Worm (Caenorhabditis elegans) whole organism, L4 larva: ENCODE results near the gene unc-16.

ENCODE experiments used
- R02D3.7 ChIP-seq: fragments of 150-350 bp; sonication (generic microtip); optimal IDR thresholded peaks from 3 replicates; lab custom pipeline; 2014; ENCODE audit warnings: missing biosample characterization, missing genetic modification characterization
- T20F7.1 ChIP-seq: fragments of 200-800 bp; sonication (Bioruptor generic); optimal IDR thresholded peaks from 2 replicates; lab custom pipeline; 2018; ENCODE audit warnings: mild to moderate bottlenecking, missing genetic modification characterization, missing compliant biosample characterization
- aly-2 ChIP-seq: sonication (generic microtip); optimal IDR thresholded peaks from 2 replicates; lab custom pipeline; 2018; ENCODE audit warnings: missing biosample characterization, missing genetic modification characterization
- attf-4 ChIP-seq: sonication (generic microtip); optimal IDR thresholded peaks from 3 replicates; lab custom pipeline; 2017; ENCODE audit warnings: missing biosample characterization, missing genetic modification characterization
- ceh-32 ChIP-seq: sonication (generic microtip); optimal IDR thresholded peaks from 2 replicates; lab custom pipeline; 2016; ENCODE audit warnings: mild to moderate bottlenecking, missing genetic modification characterization, missing compliant biosample characterization; ENCODE audit not compliant: poor library complexity
- ceh-62 ChIP-seq: sonication (generic microtip); optimal IDR thresholded peaks from 2 replicates; lab custom pipeline; 2017; ENCODE audit warnings: missing biosample characterization, missing genetic modification characterization
- ceh-82 ChIP-seq: sonication (generic microtip); optimal IDR thresholded peaks from 2 replicates; lab custom pipeline; 2017; ENCODE audit warnings: missing biosample characterization, missing genetic modification characterization
- ces-1 ChIP-seq: fragments of 150-350 bp; sonication (generic microtip); optimal IDR thresholded peaks from 4 replicates; lab custom pipeline; 2014; ENCODE audit warnings: missing biosample characterization, missing genetic modification reagents, missing genetic modification characterization
- daf-16 ChIP-seq, 3 experiments: sonication (generic microtip); optimal IDR thresholded peaks; 2 replicates each; lab custom pipeline; 2016 to 2017; ENCODE audit warnings: missing genetic modification characterization in 3 of 3, missing genetic modification reagents in 3 of 3, mild to moderate bottlenecking in 2 of 3, missing compliant biosample characterization in 2 of 3, missing biosample characterization in 1 of 3, moderate library complexity in 1 of 3
- dve-1 ChIP-seq: sonication (generic microtip); optimal IDR thresholded peaks from 2 replicates; lab custom pipeline; 2017; ENCODE audit warnings: antibody characterized with exemption, mild to moderate bottlenecking, missing genetic modification characterization, missing compliant biosample characterization; ENCODE audit not compliant: insufficient read depth
- egl-27 ChIP-seq: sonication (generic microtip); optimal IDR thresholded peaks from 3 replicates; lab custom pipeline; 2017; ENCODE audit warnings: missing biosample characterization, missing genetic modification reagents, missing genetic modification characterization
- egl-43 ChIP-seq: fragments of 200-800 bp; sonication (Bioruptor generic); IDR thresholded peaks from 2 replicates; pipeline ENCODE4 v1.3.6; 2022; ENCODE audit warnings: missing genetic modification reagents, missing genetic modification characterization, missing compliant biosample characterization
- fkh-10 ChIP-seq: fragments of 150-350 bp; optimal IDR thresholded peaks from 2 replicates; lab custom pipeline; 2014; ENCODE audit warnings: missing biosample characterization, missing genetic modification reagents, missing genetic modification characterization
- lim-7 ChIP-seq: fragments of 200-800 bp; sonication (Bioruptor generic); IDR thresholded peaks from 2 replicates; pipeline ENCODE4 v1.3.6; 2022; ENCODE audit warnings: missing genetic modification characterization, missing compliant biosample characterization
- lin-1 ChIP-seq: fragments of 200-800 bp; sonication (Bioruptor generic); IDR thresholded peaks from 2 replicates; pipeline ENCODE4 v1.3.6; 2022; ENCODE audit warnings: missing genetic modification reagents, missing genetic modification characterization, missing compliant biosample characterization
- lin-15B ChIP-seq: fragments of 150-350 bp; sonication (generic microtip); optimal IDR thresholded peaks from 3 replicates; lab custom pipeline; 2014; ENCODE audit warnings: missing biosample characterization, missing genetic modification characterization
- lin-29 ChIP-seq: fragments of 200-800 bp; sonication (Bioruptor generic); IDR thresholded peaks from 2 replicates; pipeline ENCODE4 v1.3.6; 2022; ENCODE audit warnings: missing genetic modification reagents, missing genetic modification characterization, missing compliant biosample characterization
- lin-39 ChIP-seq: fragments of 150-350 bp; optimal IDR thresholded peaks from 2 replicates; lab custom pipeline; 2014; ENCODE audit warnings: missing biosample characterization, missing genetic modification reagents, missing genetic modification characterization
- madf-5 ChIP-seq, 2 experiments: fragments of 200-800 bp; sonication (Bioruptor generic); IDR thresholded peaks; 2 replicates each; pipeline ENCODE4 v1.3.6; 2022; ENCODE audit warnings: missing compliant biosample characterization in 2 of 2, missing genetic modification characterization in 2 of 2
- madf-9 ChIP-seq: fragments of 200-800 bp; sonication (Bioruptor generic); conservative IDR thresholded peaks from 2 replicates; pipeline ENCODE4 v1.3.6; 2022; ENCODE audit warnings: missing genetic modification reagents, missing genetic modification characterization, missing compliant biosample characterization
- mdt-29 ChIP-seq: fragments of 200-800 bp; sonication (Bioruptor generic); IDR thresholded peaks from 2 replicates; pipeline ENCODE4 v1.3.6; 2022; ENCODE audit warnings: missing genetic modification reagents, missing genetic modification characterization, missing compliant biosample characterization
- mxl-2 ChIP-seq: fragments of 200-800 bp; sonication (Bioruptor generic); conservative IDR thresholded peaks from 2 replicates; pipeline ENCODE4 v1.3.6; 2022; ENCODE audit warnings: missing genetic modification reagents, missing genetic modification characterization, missing compliant biosample characterization
- nhr-10 ChIP-seq: fragments of 150-350 bp; optimal IDR thresholded peaks from 2 replicates; lab custom pipeline; 2014; ENCODE audit warnings: missing biosample characterization, missing genetic modification characterization
- nhr-102 ChIP-seq: sonication (generic microtip); optimal IDR thresholded peaks from 2 replicates; lab custom pipeline; 2016; ENCODE audit warnings: mild to moderate bottlenecking, missing genetic modification characterization, moderate library complexity, missing compliant biosample characterization
- nhr-25 ChIP-seq: sonication (generic microtip); optimal IDR thresholded peaks from 2 replicates; lab custom pipeline; 2017; ENCODE audit warnings: missing genetic modification characterization, mild to moderate bottlenecking, missing compliant biosample characterization, antibody characterized with exemption, moderate library complexity, borderline replicate concordance; ENCODE audit not compliant: insufficient read depth
- nhr-28 ChIP-seq: fragments of 150-350 bp; optimal IDR thresholded peaks from 2 replicates; lab custom pipeline; 2014; ENCODE audit warnings: missing biosample characterization, missing genetic modification characterization
- nhr-6 ChIP-seq: fragments of 150-350 bp; optimal IDR thresholded peaks from 2 replicates; lab custom pipeline; 2014; ENCODE audit warnings: missing biosample characterization, missing genetic modification characterization
- sdz-12 ChIP-seq: fragments of 200-800 bp; sonication (Bioruptor generic); optimal IDR thresholded peaks from 2 replicates; lab custom pipeline; 2018; ENCODE audit warnings: mild to moderate bottlenecking, missing genetic modification characterization, missing compliant biosample characterization
- zfp-2 ChIP-seq: sonication (generic microtip); optimal IDR thresholded peaks from 2 replicates; lab custom pipeline; 2016; ENCODE audit warnings: mild to moderate bottlenecking, missing genetic modification characterization, missing compliant biosample characterization
- ztf-11 ChIP-seq: fragments of 150-350 bp; optimal IDR thresholded peaks from 2 replicates; lab custom pipeline; 2014; ENCODE audit warnings: missing biosample characterization, missing genetic modification characterization

The unc-16 gene

ce11 chrIII:9597044-9597443, 51.0 kb downstream of the unc-16 start, which contains the start of gene C48B4.12:
C48B4.12 (plus strand) TSS chrIII:9597344.
- no peak for TF ChIP-seq nhr-102 (tag; lab: Kevin White, UChicago)
- TF ChIP-seq mdt-29 (GFP tag; lab: Robert Waterston, UW): no peak

ce11 chrIII:9598168-9598567, 52.1 kb downstream of the unc-16 start, which contains the start of gene F58A4.1:
F58A4.1 (plus strand) TSS chrIII:9598468.
- TF ChIP-seq nhr-25 (tag; lab: Kevin White, UChicago) (no peak), mxl-2 (GFP tag; lab: Robert Waterston, UW) (no peak), daf-16 (GFP tag; optimal IDR thresholded peaks at IDR 0.05; lab: Kevin White, UChicago) (no peak), daf-16 (tag; optimal IDR thresholded peaks at IDR 0.05; lab: Kevin White, UChicago) (no peak), ces-1 (no peak), ceh-82 (tag; lab: Kevin White, UChicago) (no peak), sdz-12 (no peak), nhr-28 (tag; lab: Kevin White, UChicago) (no peak), lin-1 (GFP tag; lab: Robert Waterston, UW) (no peak), T20F7.1 (GFP tag; lab: Kevin White, UChicago) (no peak), zfp-2 (tag; lab: Kevin White, UChicago) (no peak), ceh-62 (no peak), lim-7 (GFP tag; lab: Robert Waterston, UW) (no peak)

ce11 chrIII:9600645-9601044, 54.6 kb downstream of the unc-16 start, which contains the start of gene F58A4.2:
F58A4.2 (minus strand) TSS chrIII:9600745.
- no peak for TF ChIP-seq nhr-6
- TF ChIP-seq lin-15B (tag; lab: Kevin White, UChicago): no peak
- TF ChIP-seq T20F7.1 (GFP tag; lab: Kevin White, UChicago): no peak
- TF ChIP-seq lin-29: no peak
- no peak for TF ChIP-seq fkh-10
- TF ChIP-seq egl-43 (GFP tag; lab: Robert Waterston, UW): no peak
- no peak for TF ChIP-seq ztf-11 (tag; lab: Kevin White, UChicago)
- no peak for TF ChIP-seq ceh-32 (tag; lab: Kevin White, UChicago)
- TF ChIP-seq R02D3.7 (tag; lab: Kevin White, UChicago): no peak
- TF ChIP-seq nhr-10: no peak
- TF ChIP-seq ces-1: no peak
- no peak for TF ChIP-seq aly-2 (tag; lab: Kevin White, UChicago)
- TF ChIP-seq lim-7 (GFP tag; lab: Robert Waterston, UW): no peak
- TF ChIP-seq madf-5 (GFP tag; IDR thresholded peaks at IDR 0.05; lab: Robert Waterston, UW): no peak
- TF ChIP-seq lin-39 (tag; lab: Kevin White, UChicago): no peak
- no peak for TF ChIP-seq attf-4 (tag; lab: Kevin White, UChicago)
- TF ChIP-seq dve-1 (tag; lab: Kevin White, UChicago): no peak
- no peak for TF ChIP-seq madf-9 (GFP tag; lab: Robert Waterston, UW)
- no peak for TF ChIP-seq egl-27 (tag; lab: Kevin White, UChicago)
